Fruit fly (Drosophila melanogaster) whole organism, pupa: Measurements from ENCODE around the gene BORCS5.

Experiments
- CG8159 ChIP-seq: fragments of 200-800 bp; sonication (Bioruptor generic); optimal IDR thresholded peaks from 3 replicates; lab custom pipeline; 2018; ENCODE audit warnings: missing biosample characterization, mild to moderate bottlenecking, missing genetic modification characterization, moderate library complexity
- Pif1B ChIP-seq: fragments of 200-800 bp; sonication (Bioruptor generic); optimal IDR thresholded peaks from 3 replicates; lab custom pipeline; 2016; ENCODE audit warnings: missing biosample characterization, missing genetic modification characterization
- fd96Ca ChIP-seq: fragments of 200-800 bp; sonication (Bioruptor generic); IDR thresholded peaks from 3 replicates; pipeline ENCODE4 v1.3.6; 2022; ENCODE audit warnings: missing biosample characterization, missing genetic modification characterization

dm6 chrX:11846049-11846718, 26.4 kb downstream of the BORCS5 start, which contains the start of gene CG15740:
- no peak for TF ChIP-seq CG8159 (tag; lab: Kevin White, UChicago)
- no peak for TF ChIP-seq Pif1B (GFP tag; lab: Kevin White, UChicago)
- no peak for TF ChIP-seq fd96Ca
